Fruit fly (Drosophila melanogaster): ENCODE data around the gene ush.

The ush gene

DNA sequence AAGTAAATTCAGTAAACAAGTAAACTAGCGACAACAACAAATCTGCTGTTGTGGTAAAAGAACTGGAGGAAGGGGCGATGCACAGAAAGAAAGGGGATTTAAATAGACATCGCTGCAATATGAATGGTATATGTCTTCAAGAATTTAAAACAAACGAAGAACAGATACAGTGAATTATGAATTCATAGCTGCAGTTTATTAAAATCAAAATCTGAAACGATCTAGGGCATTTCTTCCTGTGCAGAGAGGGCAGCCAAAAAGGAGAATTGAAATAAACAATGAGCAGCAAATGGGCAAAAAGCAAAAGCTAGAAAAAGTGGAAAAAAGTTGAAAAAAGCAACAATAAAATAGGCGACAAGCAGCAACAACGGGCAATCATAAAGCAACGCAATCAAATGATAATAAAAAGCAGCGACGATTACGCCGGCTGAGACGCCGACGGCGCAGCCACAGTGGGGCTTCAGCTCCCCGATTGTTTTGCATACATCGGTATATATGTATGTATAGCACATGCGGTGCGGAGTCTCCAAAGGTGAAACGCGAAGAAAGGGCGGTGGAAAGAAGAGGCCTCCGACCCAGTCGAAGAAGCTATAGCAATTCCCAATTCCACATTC, 7.2 kb upstream of the ush start (continued):
- TF ChIP-seq Dek (tag; optimal IDR thresholded peaks at IDR 0.05) (peak; percentile 65), CkIIα-i1 (GFP tag; IDR thresholded peaks at IDR 0.05) (no peak), HmgZ (tag; optimal IDR thresholded peaks at IDR 0.05) (peak; percentile 50), CG15514 (GFP tag; optimal IDR thresholded peaks at IDR 0.05) (peak; percentile 69), vfl (GFP tag; optimal IDR thresholded peaks at IDR 0.05) (peak; percentile 47), Mes4 (GFP tag; optimal IDR thresholded peaks at IDR 0.05) (peak; percentile 67), CG34376 (GFP tag; optimal IDR thresholded peaks at IDR 0.05) (peak; percentile 65), ATbp (GFP tag; optimal IDR thresholded peaks at IDR 0.05) (peak; percentile 86), chn (GFP tag; optimal IDR thresholded peaks at IDR 0.05) (peak; percentile 73), nerfin-2 (GFP tag; IDR thresholded peaks at IDR 0.05; ENCODE audit: partially characterized antibody) (no peak), CG4730 (GFP tag; IDR thresholded peaks at IDR 0.05) (peak; percentile 74), CG2199 (GFP tag; IDR thresholded peaks at IDR 0.05) (peak; percentile 37; the same call in 2 of the 3 replicates), BtbVII (GFP tag; optimal IDR thresholded peaks at IDR 0.05) (peak; percentile 36), dmrt99B (tag; optimal IDR thresholded peaks at IDR 0.05) (peak; percentile 86), Fer3 (tag; optimal IDR thresholded peaks at IDR 0.05) (peak; percentile 77), CG6654 (GFP tag; optimal IDR thresholded peaks at IDR 0.05) (peak; percentile 37), CG2116 (GFP tag; optimal IDR thresholded peaks at IDR 0.05) (peak; percentile 27), Max (GFP tag; optimal IDR thresholded peaks at IDR 0.05) (peak; percentile 50), Spps (tag; optimal IDR thresholded peaks at IDR 0.05) (peak; percentile 38), cato (GFP tag; optimal IDR thresholded peaks at IDR 0.05; ENCODE audit: borderline replicate concordance) (peak; percentile 39), fd96Cb (tag; optimal IDR thresholded peaks at IDR 0.05) (peak; percentile 79), CG7556 (GFP tag; optimal IDR thresholded peaks at IDR 0.05) (peak; percentile 72), corto (GFP tag; optimal IDR thresholded peaks at IDR 0.05) (peak; percentile 19), CG10462 (GFP tag; optimal IDR thresholded peaks at IDR 0.05) (peak; percentile 42), CG3847 (GFP tag; IDR thresholded peaks at IDR 0.05) (peak; percentile 46; the same call in 1 of the 2 replicates), CG32532 (GFP tag; IDR thresholded peaks at IDR 0.05) (peak; percentile 72), tgo (GFP tag; IDR thresholded peaks at IDR 0.05) (peak; percentile 70), Nf-YA (GFP tag; IDR thresholded peaks at IDR 0.05) (peak; percentile 51; the same call in 1 of the 2 replicates), Kr (GFP tag; optimal IDR thresholded peaks at IDR 0.05) (no peak), CG7963 (GFP tag; IDR thresholded peaks at IDR 0.05; ENCODE audit: partially characterized antibody) (no peak), pros (GFP tag; optimal IDR thresholded peaks at IDR 0.05) (peak; percentile 89), zen2 (GFP tag; IDR thresholded peaks at IDR 0.05; ENCODE audit: partially characterized antibody) (no peak), CG17359 (tag; optimal IDR thresholded peaks at IDR 0.05) (peak; percentile 88), CG33557 (GFP tag; optimal IDR thresholded peaks at IDR 0.05) (no peak), CG12942 (GFP tag; optimal IDR thresholded peaks at IDR 0.05) (peak; percentile 69), CG17328 (GFP tag; IDR thresholded peaks at IDR 0.05) (peak; percentile 59), Bteb2 (GFP tag; optimal IDR thresholded peaks at IDR 0.05) (peak; percentile 62), HLH54F (GFP tag; optimal IDR thresholded peaks at IDR 0.05) (peak; percentile 78), CG11093 (GFP tag; IDR thresholded peaks at IDR 0.05) (peak; percentile 62; the same call in 2 of the 3 replicates), Rx (GFP tag; IDR thresholded peaks at IDR 0.05) (peak; percentile 73), CG15011 (GFP tag; optimal IDR thresholded peaks at IDR 0.05) (peak; percentile 35), CG13424 (tag; optimal IDR thresholded peaks at IDR 0.05) (peak; percentile 62), disco-r (GFP tag; optimal IDR thresholded peaks at IDR 0.05) (no peak), CG14860 (GFP tag; IDR thresholded peaks at IDR 0.05; ENCODE audit: partially characterized antibody) (no peak), E2f2 (GFP tag; IDR thresholded peaks at IDR 0.05) (no peak), al (GFP tag; IDR thresholded peaks at IDR 0.05) (peak; percentile 56; the same call in 1 of the 2 replicates), CG1233 (GFP tag; optimal IDR thresholded peaks at IDR 0.05) (peak; percentile 63), jigr1 (GFP tag; IDR thresholded peaks at IDR 0.05) (peak; percentile 57; the same call in 1 of the 3 replicates), bcd (GFP tag; optimal IDR thresholded peaks at IDR 0.05) (peak; percentile 76)

Measured in whole organism, embryonic.